Worm (Caenorhabditis elegans) whole organism, L1 larva: ENCODE measurements around the gene Y38H6C.25.

ENCODE experiments used
- C04F5.9 ChIP-seq: sonication (generic microtip); optimal IDR thresholded peaks from 2 replicates; lab custom pipeline; 2016; ENCODE audit warnings: missing genetic modification characterization, missing compliant biosample characterization
- C16A3.4 ChIP-seq: fragments of 150-350 bp; optimal IDR thresholded peaks from 2 replicates; lab custom pipeline; 2014; ENCODE audit warnings: missing biosample characterization, missing genetic modification characterization
- C34B4.2 ChIP-seq: sonication (generic microtip); optimal IDR thresholded peaks from 2 replicates; lab custom pipeline; 2017; ENCODE audit warnings: mild to moderate bottlenecking, missing genetic modification characterization, missing compliant biosample characterization
- alr-1 ChIP-seq: fragments of 200-800 bp; sonication (Bioruptor generic); optimal IDR thresholded peaks from 2 replicates; lab custom pipeline; 2018; ENCODE audit warnings: borderline replicate concordance, mild to moderate bottlenecking, missing genetic modification characterization, missing compliant biosample characterization
- blmp-1 ChIP-seq: fragments of 150-350 bp; optimal IDR thresholded peaks from 2 replicates; lab custom pipeline; 2014; ENCODE audit warnings: missing biosample characterization, missing genetic modification characterization
- ceh-82 ChIP-seq, 3 experiments: fragments of 150-350 bp in 1 of 3; sonication (generic microtip) in 2 of 3; optimal IDR thresholded peaks; 2 replicates each; lab custom pipeline; 2014 to 2017; ENCODE audit warnings: missing biosample characterization in 3 of 3, missing genetic modification characterization in 3 of 3
- ceh-90 ChIP-seq: sonication (generic microtip); optimal IDR thresholded peaks from 2 replicates; lab custom pipeline; 2016; ENCODE audit warnings: missing genetic modification characterization, missing compliant biosample characterization
- dpl-1 ChIP-seq, 3 experiments: fragments of 150-350 bp in 2 of 3; sonication (generic microtip) in 1 of 3; optimal IDR thresholded peaks; 2 replicates each; lab custom pipeline; 2014 to 2017; ENCODE audit warnings: missing biosample characterization in 3 of 3, missing genetic modification characterization in 3 of 3, missing genetic modification reagents in 3 of 3
- dsc-1 ChIP-seq: sonication (generic microtip); optimal IDR thresholded peaks from 2 replicates; lab custom pipeline; 2016; ENCODE audit warnings: mild to moderate bottlenecking, missing genetic modification characterization, missing compliant biosample characterization
- efl-1 ChIP-seq, 4 experiments: fragments of 150-350 bp; optimal IDR thresholded peaks in 3 of 4; peaks in 1 of 4; 1 replicate in 1 of 4; 2 replicates in 3 of 4; lab custom pipeline; 2014; ENCODE audit warnings: missing biosample characterization in 2 of 4, missing genetic modification characterization in 2 of 4, missing genetic modification reagents in 2 of 4
- egl-13 ChIP-seq: sonication (generic microtip); optimal IDR thresholded peaks from 2 replicates; lab custom pipeline; 2016; ENCODE audit warnings: missing genotype, missing genetic modification reagents, missing genetic modification characterization, missing compliant biosample characterization
- elt-2 ChIP-seq: sonication (generic microtip); optimal IDR thresholded peaks from 2 replicates; lab custom pipeline; 2016; ENCODE audit warnings: missing genetic modification characterization, mild to moderate bottlenecking, inconsistent platforms, missing compliant biosample characterization, missing genetic modification reagents
- elt-3 ChIP-seq, 6 experiments: fragments of 150-350 bp in 1 of 6; sonication (generic microtip); optimal IDR thresholded peaks; 2 replicates each; lab custom pipeline; 2017 to 2018; ENCODE audit warnings: missing biosample characterization in 6 of 6, missing genetic modification characterization in 6 of 6, inconsistent platforms in 1 of 6
- ets-5 ChIP-seq: fragments of 200-800 bp; sonication (Bioruptor generic); IDR thresholded peaks from 2 replicates; pipeline ENCODE4 v1.3.6; 2022; ENCODE audit warnings: missing genetic modification characterization, missing compliant biosample characterization
- fkh-4 ChIP-seq: sonication (generic microtip); optimal IDR thresholded peaks from 2 replicates; lab custom pipeline; 2016; ENCODE audit warnings: missing compliant biosample characterization, missing genetic modification characterization, borderline replicate concordance
- fos-1 ChIP-seq: fragments of 150-350 bp; optimal IDR thresholded peaks from 2 replicates; lab custom pipeline; 2014; ENCODE audit warnings: missing biosample characterization, missing genetic modification characterization
- grh-1 ChIP-seq: fragments of 200-800 bp; sonication (Bioruptor generic); IDR thresholded peaks from 2 replicates; pipeline ENCODE4 v1.3.6; 2022; ENCODE audit warnings: missing genetic modification reagents, missing genetic modification characterization, missing compliant biosample characterization
- hlh-17 ChIP-seq: fragments of 200-800 bp; sonication (Bioruptor generic); optimal IDR thresholded peaks from 2 replicates; lab custom pipeline; 2018; ENCODE audit warnings: missing genetic modification characterization, mild to moderate bottlenecking, missing compliant biosample characterization, moderate library complexity, borderline replicate concordance
- lin-13 ChIP-seq: fragments of 150-350 bp; optimal IDR thresholded peaks from 2 replicates; lab custom pipeline; 2014; ENCODE audit warnings: missing biosample characterization, missing genetic modification reagents, missing genetic modification characterization
- lir-3 ChIP-seq: sonication (generic microtip); optimal IDR thresholded peaks from 2 replicates; lab custom pipeline; 2016; ENCODE audit warnings: mild to moderate bottlenecking, missing genetic modification characterization, moderate library complexity, missing compliant biosample characterization; ENCODE audit not compliant: poor library complexity
- mab-9 ChIP-seq: fragments of 200-800 bp; sonication (Bioruptor generic); IDR thresholded peaks from 2 replicates; pipeline ENCODE4 v1.3.6; 2022; ENCODE audit warnings: missing genetic modification reagents, missing genetic modification characterization, missing compliant biosample characterization
- mdl-1 ChIP-seq, 2 experiments: fragments of 150-350 bp; optimal IDR thresholded peaks; 2 replicates each; lab custom pipeline; 2014 to 2017; ENCODE audit warnings: missing biosample characterization in 2 of 2, missing genetic modification characterization in 2 of 2, inconsistent platforms in 1 of 2
- nhr-11 ChIP-seq: fragments of 150-350 bp; optimal IDR thresholded peaks from 2 replicates; lab custom pipeline; 2014; ENCODE audit warnings: missing biosample characterization, missing genetic modification characterization
- nhr-20 ChIP-seq: sonication (generic microtip); optimal IDR thresholded peaks from 2 replicates; lab custom pipeline; 2016; ENCODE audit warnings: mild to moderate bottlenecking, missing genetic modification characterization, missing compliant biosample characterization
- nhr-237 ChIP-seq: fragments of 150-350 bp; optimal IDR thresholded peaks from 2 replicates; lab custom pipeline; 2014; ENCODE audit warnings: missing biosample characterization, missing genetic modification characterization
- nhr-28 ChIP-seq: fragments of 150-350 bp; optimal IDR thresholded peaks from 2 replicates; lab custom pipeline; 2014; ENCODE audit warnings: missing biosample characterization, missing genetic modification characterization
- nhr-47 ChIP-seq: sonication (generic microtip); optimal IDR thresholded peaks from 2 replicates; lab custom pipeline; 2016; ENCODE audit warnings: mild to moderate bottlenecking, missing genetic modification characterization, moderate library complexity, missing compliant biosample characterization
- nhr-71 ChIP-seq: sonication (generic microtip); optimal IDR thresholded peaks from 2 replicates; lab custom pipeline; 2016; ENCODE audit warnings: mild to moderate bottlenecking, missing genetic modification characterization, moderate library complexity, missing compliant biosample characterization
- nhr-77 ChIP-seq: fragments of 150-350 bp; optimal IDR thresholded peaks from 2 replicates; lab custom pipeline; 2014; ENCODE audit warnings: missing biosample characterization, missing genetic modification characterization
- nhr-84 ChIP-seq: sonication (generic microtip); optimal IDR thresholded peaks from 2 replicates; lab custom pipeline; 2017; ENCODE audit warnings: missing biosample characterization, missing genetic modification characterization
- nhr-85 ChIP-seq: sonication (generic microtip); peaks from one replicate; lab custom pipeline; 2016; ENCODE audit warnings: missing genetic modification characterization, inconsistent platforms, missing compliant biosample characterization
- nhr-90 ChIP-seq: sonication (generic microtip); optimal IDR thresholded peaks from 2 replicates; lab custom pipeline; 2016; ENCODE audit warnings: mild to moderate bottlenecking, missing genetic modification characterization, missing compliant biosample characterization; ENCODE audit not compliant: poor library complexity
- pag-3 ChIP-seq: sonication (generic microtip); optimal IDR thresholded peaks from 2 replicates; lab custom pipeline; 2017; ENCODE audit warnings: missing genetic modification characterization, mild to moderate bottlenecking, missing compliant biosample characterization, antibody characterized with exemption, borderline replicate concordance; ENCODE audit not compliant: insufficient read depth
- pax-3 ChIP-seq: fragments of 200-800 bp; sonication (Bioruptor generic); optimal IDR thresholded peaks from 2 replicates; lab custom pipeline; 2018; ENCODE audit warnings: mild to moderate bottlenecking, missing genetic modification characterization, moderate library complexity, missing compliant biosample characterization
- pqm-1 ChIP-seq: sonication (generic microtip); optimal IDR thresholded peaks from 3 replicates; lab custom pipeline; 2017; ENCODE audit warnings: missing biosample characterization, missing genetic modification characterization
- skn-1 ChIP-seq: fragments of 150-350 bp; optimal IDR thresholded peaks from 2 replicates; lab custom pipeline; 2014; ENCODE audit warnings: missing biosample characterization, missing genetic modification characterization
- snpc-4 ChIP-seq: fragments of 150-350 bp; optimal IDR thresholded peaks from 2 replicates; lab custom pipeline; 2014; ENCODE audit warnings: missing biosample characterization, missing genetic modification characterization
- sptf-1 ChIP-seq: fragments of 150-350 bp; optimal IDR thresholded peaks from 2 replicates; lab custom pipeline; 2014; ENCODE audit warnings: missing biosample characterization, missing genetic modification characterization
- tlp-1 ChIP-seq: fragments of 150-350 bp; optimal IDR thresholded peaks from 2 replicates; lab custom pipeline; 2014; ENCODE audit warnings: missing biosample characterization, missing genetic modification characterization
- vab-15 ChIP-seq: sonication (generic microtip); optimal IDR thresholded peaks from 2 replicates; lab custom pipeline; 2017; ENCODE audit warnings: missing genotype, mild to moderate bottlenecking, missing genetic modification characterization, missing compliant biosample characterization
- zag-1 ChIP-seq: fragments of 150-350 bp; optimal IDR thresholded peaks from 2 replicates; lab custom pipeline; 2014; ENCODE audit warnings: missing biosample characterization, missing genetic modification characterization
- zip-4 ChIP-seq: fragments of 200-800 bp; sonication (Bioruptor generic); optimal IDR thresholded peaks from 2 replicates; lab custom pipeline; 2018; ENCODE audit warnings: mild to moderate bottlenecking, missing genetic modification characterization, moderate library complexity, missing compliant biosample characterization

Gene Y38H6C.25

DNA sequence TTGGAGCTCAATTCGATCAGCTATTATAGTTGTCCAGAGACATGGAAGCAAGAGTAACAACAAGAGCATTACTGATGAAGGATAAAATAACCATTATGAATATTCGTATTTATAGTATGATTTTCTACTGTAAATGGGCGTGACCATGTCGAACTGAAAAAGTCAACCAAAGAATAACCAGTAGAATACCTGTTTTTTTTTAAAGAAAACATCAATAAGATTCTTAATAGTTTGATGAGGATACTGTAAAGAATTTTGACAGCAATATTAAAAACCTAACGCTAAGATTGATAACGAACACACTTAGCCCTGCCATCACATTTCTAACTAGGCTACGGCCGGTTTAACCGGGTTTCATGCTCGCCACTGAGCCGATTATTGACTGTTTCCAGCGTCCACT lies 33.9 kb downstream of the Y38H6C.25 start, which contains the start of gene vmo-1:
TSS of gene vmo-1 (minus strand) at position 101 of the 400 bp plus-strand sequence.
- no peak for TF ChIP-seq nhr-71 (tag; lab: Kevin White, UChicago)
- TF ChIP-seq C16A3.4 (tag; lab: Kevin White, UChicago) = no peak
- TF ChIP-seq nhr-28 (tag; lab: Kevin White, UChicago) = no peak
- no peak for TF ChIP-seq zag-1 (tag; lab: Kevin White, UChicago)
- no peak for TF ChIP-seq pag-3 (tag; lab: Kevin White, UChicago)
- TF ChIP-seq nhr-85 (tag; lab: Kevin White, UChicago) = no peak
- no peak for TF ChIP-seq ets-5
- TF ChIP-seq ceh-82 (tag; optimal IDR thresholded peaks at IDR 0.05; lab: Kevin White, UChicago) = no peak
- no peak for TF ChIP-seq pqm-1

DNA sequence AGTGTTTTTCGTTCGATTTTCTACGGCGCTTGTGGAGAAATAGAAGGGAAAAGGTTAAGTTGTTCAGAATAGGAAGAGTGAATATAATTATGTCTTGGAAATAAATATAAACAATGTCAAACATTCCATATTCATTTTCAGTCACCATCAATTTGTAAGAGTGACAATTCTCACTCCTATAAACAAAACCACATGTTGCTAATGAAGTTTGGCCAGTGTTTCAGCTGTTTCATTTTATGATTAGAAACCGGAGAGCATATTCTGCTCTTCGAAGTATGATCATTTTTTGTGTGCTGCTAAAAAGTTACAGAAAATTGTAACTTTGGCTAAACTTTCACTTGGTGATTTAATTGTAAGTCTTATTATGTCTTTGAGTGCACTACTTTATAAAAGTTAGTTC lies 36.1 kb downstream of the Y38H6C.25 start, which contains the start of gene Y38H6C.21:
TSS of gene Y38H6C.21 (minus strand) at position 148 of the 400 bp plus-strand sequence.
- TF ChIP-seq nhr-71 (tag; lab: Kevin White, UChicago) (no peak), hlh-17 (GFP tag; lab: Kevin White, UChicago) (no peak), elt-2 (peak; percentile 8), dsc-1 (tag; lab: Kevin White, UChicago) (peak; percentile 88), tlp-1 (tag; lab: Kevin White, UChicago) (no peak), alr-1 (tag; lab: Kevin White, UChicago) (no peak), efl-1 (optimal IDR thresholded peaks at IDR 0.05; lab: Kevin White, UChicago) (no peak), efl-1 (GFP tag; optimal IDR thresholded peaks at IDR 0.05 in 1 of 2; lab: Kevin White, UChicago) (no peak), nhr-47 (tag; lab: Kevin White, UChicago) (no peak), fkh-4 (tag; lab: Kevin White, UChicago) (peak; percentile 76), C34B4.2 (tag; lab: Kevin White, UChicago) (no peak), vab-15 (no peak), nhr-77 (tag; lab: Kevin White, UChicago) (no peak), nhr-90 (tag; lab: Kevin White, UChicago) (no peak), nhr-20 (tag; lab: Kevin White, UChicago) (no peak), blmp-1 (tag; lab: Kevin White, UChicago) (no peak), lir-3 (tag; lab: Kevin White, UChicago) (no peak)

ce11 chrV:20556260-20556659 lies 37.2 kb downstream of the Y38H6C.25 start, which contains the start of gene Y38H6C.23:
Gene Y38H6C.23 (minus strand): TSS chrV:20556360.
- TF ChIP-seq nhr-237 (tag; lab: Kevin White, UChicago) = no peak
- no peak for TF ChIP-seq nhr-77 (tag; lab: Kevin White, UChicago)
- TF ChIP-seq skn-1 (tag; lab: Kevin White, UChicago) = no peak
- TF ChIP-seq pax-3 = no peak
- no peak for TF ChIP-seq zag-1 (tag; lab: Kevin White, UChicago)
- no peak for TF ChIP-seq sptf-1

ce11 chrV:20558270-20558669 lies 39.2 kb downstream of the Y38H6C.25 start, which contains the start of gene abf-4:
Gene abf-4 (minus strand): TSS chrV:20558370.
- TF ChIP-seq lir-3 (tag; lab: Kevin White, UChicago) = no peak
- no peak for TF ChIP-seq zip-4 (GFP tag; lab: Kevin White, UChicago)
- no peak for TF ChIP-seq skn-1 (tag; lab: Kevin White, UChicago)

ce11 chrV:20561795-20562194 lies 42.8 kb downstream of the Y38H6C.25 start, which contains the start of gene F26F2.1:
Gene F26F2.1 (minus strand): TSS chrV:20561895.
- TF ChIP-seq mab-9 (GFP tag; lab: Robert Waterston, UW) = no peak
- no peak for TF ChIP-seq snpc-4 (tag; lab: Kevin White, UChicago)
- TF ChIP-seq egl-13 (tag; lab: Kevin White, UChicago) = no peak
- no peak for TF ChIP-seq nhr-84
- no peak for TF ChIP-seq grh-1 (GFP tag; lab: Robert Waterston, UW)
- TF ChIP-seq fos-1 (tag; lab: Kevin White, UChicago) = no peak
- no peak for TF ChIP-seq nhr-11 (tag; lab: Kevin White, UChicago)
- TF ChIP-seq lin-13 (GFP tag; lab: Kevin White, UChicago) = no peak
- no peak for TF ChIP-seq mdl-1 (tag; optimal IDR thresholded peaks at IDR 0.05; lab: Kevin White, UChicago)
- TF ChIP-seq pqm-1 = no peak
- no peak for TF ChIP-seq ceh-90
- no peak for TF ChIP-seq efl-1 (optimal IDR thresholded peaks at IDR 0.05; lab: Kevin White, UChicago)
- TF ChIP-seq efl-1 (GFP tag; optimal IDR thresholded peaks at IDR 0.05 in 1 of 2; lab: Kevin White, UChicago) = no peak
- no peak for TF ChIP-seq elt-3 (tag; optimal IDR thresholded peaks at IDR 0.05; lab: Kevin White, UChicago)
- TF ChIP-seq zag-1 (tag; lab: Kevin White, UChicago) = no peak
- no peak for TF ChIP-seq dpl-1 (GFP tag; optimal IDR thresholded peaks at IDR 0.05; lab: Kevin White, UChicago)
- no peak for TF ChIP-seq C04F5.9 (tag; lab: Kevin White, UChicago)
- no peak for TF ChIP-seq fkh-4 (tag; lab: Kevin White, UChicago)
- no peak for TF ChIP-seq nhr-20 (tag; lab: Kevin White, UChicago)
- TF ChIP-seq, all 84 proteins: peak for 0
